Fruit fly (Drosophila melanogaster): Measurements from ENCODE around the gene Ktl.

DNA sequence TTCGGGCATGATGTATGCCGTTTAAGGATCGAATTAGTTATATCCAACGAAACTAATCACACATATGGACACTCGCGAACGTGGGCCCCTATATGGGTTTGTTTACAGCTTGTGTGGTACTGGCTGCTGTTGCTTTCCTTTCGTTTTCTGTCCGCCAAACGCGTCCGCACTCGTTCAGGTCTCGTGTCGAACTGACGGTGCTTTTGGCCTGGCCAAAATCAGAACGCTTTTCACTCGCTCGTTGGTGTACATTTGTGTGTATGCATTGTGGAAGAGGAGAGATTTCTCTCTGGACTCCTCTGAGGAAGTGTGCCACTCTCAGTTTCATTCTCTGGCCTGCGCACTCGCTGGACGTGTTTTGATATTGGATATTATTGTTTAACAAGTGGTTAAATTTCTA lies at the start of gene Ktl:
- TF ChIP-seq CG11504 (tag; optimal IDR thresholded peaks at IDR 0.05) (no peak), Rfx (GFP tag; IDR thresholded peaks at IDR 0.05) (no peak), gcm2 (GFP tag; optimal IDR thresholded peaks at IDR 0.05) (no peak), Ada2b (GFP tag; IDR thresholded peaks at IDR 0.05) (no peak), zfh1 (GFP tag; IDR thresholded peaks at IDR 0.05) (no peak), fru (optimal IDR thresholded peaks at IDR 0.05) (no peak), CG15514 (GFP tag; optimal IDR thresholded peaks at IDR 0.05) (no peak), CG17385 (GFP tag; optimal IDR thresholded peaks at IDR 0.05) (no peak), CG13296 (GFP tag; optimal IDR thresholded peaks at IDR 0.05) (no peak), Mrtf (GFP tag; IDR thresholded peaks at IDR 0.05) (no peak), tgo (GFP tag; IDR thresholded peaks at IDR 0.05) (no peak), HmgD (GFP tag; optimal IDR thresholded peaks at IDR 0.05) (no peak), mirr (GFP tag; optimal IDR thresholded peaks at IDR 0.05) (no peak), CG8478 (optimal IDR thresholded peaks at IDR 0.05) (no peak)
